Fruit fly (Drosophila melanogaster): Measurements from ENCODE around the gene frm.

DNA sequence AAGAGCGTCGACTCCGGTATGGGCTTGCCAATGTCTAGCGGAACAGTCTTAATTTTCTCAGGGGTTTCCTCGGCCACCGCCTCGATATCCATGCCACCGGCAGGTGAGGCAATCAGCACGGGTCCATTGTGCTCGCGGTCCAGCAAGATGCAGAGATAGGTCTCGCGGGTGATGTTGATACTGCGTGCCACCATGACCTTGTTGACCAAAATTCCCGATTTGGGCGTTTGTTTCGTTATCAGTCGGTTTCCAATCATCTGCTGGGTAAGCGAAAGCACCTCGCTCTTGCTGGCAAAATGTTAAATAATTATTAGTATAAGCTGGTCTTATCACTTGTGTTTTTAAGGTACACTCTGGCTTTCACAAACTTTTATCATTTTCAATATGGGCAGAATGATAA is 11.6 kb upstream of the frm start:
- TF ChIP-seq CTCF (optimal IDR thresholded peaks at IDR 0.05) = no peak
- TF ChIP-seq CG8478 (optimal IDR thresholded peaks at IDR 0.05) = no peak

Data from S2 (cell line).